Fruit fly (Drosophila melanogaster): ENCODE data around the gene CG2124.

Gene CG2124

dm6 chrX:10582064-10582463 is 13.9 kb upstream of the CG2124 start:
- no peak for TF ChIP-seq noc (tag; optimal IDR thresholded peaks at IDR 0.05)

- no peak for TF ChIP-seq noc (tag; optimal IDR thresholded peaks at IDR 0.05)
Observed at dm6 chrX:10584461-10584860, 11.5 kb upstream of the CG2124 start.

dm6 chrX:10585158-10585634 is 10.7 kb upstream of the CG2124 start, which contains the start of gene spri:
spri (minus strand) TSS chrX:10585422.
- peak; percentile 31 for TF ChIP-seq noc (tag; optimal IDR thresholded peaks at IDR 0.05)

dm6 chrX:10586173-10586572 is 9.7 kb upstream of the CG2124 start:
- no peak for TF ChIP-seq noc (tag; optimal IDR thresholded peaks at IDR 0.05)

- TF ChIP-seq noc (tag; optimal IDR thresholded peaks at IDR 0.05): peak; percentile 56
Observed at dm6 chrX:10587445-10587844, 8.5 kb upstream of the CG2124 start.

- TF ChIP-seq noc (tag; optimal IDR thresholded peaks at IDR 0.05): no peak
Observed at dm6 chrX:10588789-10589188, 7.1 kb upstream of the CG2124 start, which contains the start of gene Rab9D. Rab9D (plus strand) TSS chrX:10589089.

dm6 chrX:10599318-10599717 is 3.4 kb downstream of the CG2124 start:
- no peak for TF ChIP-seq noc (tag; optimal IDR thresholded peaks at IDR 0.05)

dm6 chrX:10600254-10600916 is 4.5 kb downstream of the CG2124 start:
- no peak for TF ChIP-seq noc (tag; optimal IDR thresholded peaks at IDR 0.05)

- TF ChIP-seq noc (tag; optimal IDR thresholded peaks at IDR 0.05): no peak
Observed at dm6 chrX:10601479-10601921, 5.6 kb downstream of the CG2124 start.

- no peak for TF ChIP-seq noc (tag; optimal IDR thresholded peaks at IDR 0.05)
Observed at dm6 chrX:10602057-10602764, 6.3 kb downstream of the CG2124 start, which contains the start of gene CG1628. CG1628 (minus strand) TSS chrX:10602714.

- TF ChIP-seq noc (tag; optimal IDR thresholded peaks at IDR 0.05): no peak
Observed at dm6 chrX:10606889-10607478, 11.1 kb downstream of the CG2124 start.

dm6 chrX:10607629-10608028 is 11.7 kb downstream of the CG2124 start:
- TF ChIP-seq noc (tag; optimal IDR thresholded peaks at IDR 0.05): no peak

dm6 chrX:10613568-10613967 is 17.6 kb downstream of the CG2124 start:
- no peak for TF ChIP-seq noc (tag; optimal IDR thresholded peaks at IDR 0.05)

dm6 chrX:10615215-10615614 is 19.3 kb downstream of the CG2124 start:
- TF ChIP-seq noc (tag; optimal IDR thresholded peaks at IDR 0.05): no peak

dm6 chrX:10618491-10618890 is 22.6 kb downstream of the CG2124 start:
- TF ChIP-seq noc (tag; optimal IDR thresholded peaks at IDR 0.05): no peak

dm6 chrX:10620144-10621005 is 24.5 kb downstream of the CG2124 start, which contains the start of gene CG43347:
CG43347 (minus strand) TSS chrX:10620190.
- no peak for TF ChIP-seq noc (tag; optimal IDR thresholded peaks at IDR 0.05)
